Fruit fly (Drosophila melanogaster) whole organism, embryonic: ENCODE results near the gene CG15865.

Experiments
- Abd-B ChIP-seq: fragments of 200-800 bp; sonication (Bioruptor generic); optimal IDR thresholded peaks from 2 replicates; lab custom pipeline; 2018; ENCODE audit warnings: missing biosample characterization, mild to moderate bottlenecking, missing genetic modification characterization, moderate library complexity
- Aef1 ChIP-seq: fragments of 200-800 bp; sonication (Bioruptor generic); IDR thresholded peaks from 3 replicates; pipeline ENCODE4 v1.3.6; 2022; ENCODE audit warnings: missing biosample characterization, missing genetic modification characterization
- Asciz ChIP-seq: fragments of 200-800 bp; sonication (Bioruptor generic); optimal IDR thresholded peaks from 2 replicates; lab custom pipeline; 2017; ENCODE audit warnings: missing biosample characterization, mild to moderate bottlenecking, missing genetic modification characterization, missing genetic modification reagents
- Atf-2 ChIP-seq: fragments of 200-800 bp; sonication (Bioruptor generic); optimal IDR thresholded peaks from 2 replicates; lab custom pipeline; 2016; ENCODE audit warnings: missing biosample characterization, missing genetic modification characterization
- CG10979 ChIP-seq: fragments of 200-800 bp; sonication (Bioruptor generic); optimal IDR thresholded peaks from 2 replicates; lab custom pipeline; 2018; ENCODE audit warnings: missing biosample characterization, mild to moderate bottlenecking, missing genetic modification characterization, moderate library complexity
- CG11247 ChIP-seq: fragments of 200-800 bp; sonication (Bioruptor generic); IDR thresholded peaks from 2 replicates; pipeline ENCODE4 v1.3.6; 2022; ENCODE audit warnings: missing biosample characterization, missing genetic modification characterization
- CG11504 ChIP-seq: fragments of 200-800 bp; sonication (Bioruptor generic); optimal IDR thresholded peaks from 3 replicates; lab custom pipeline; 2019; ENCODE audit warnings: missing biosample characterization, mild to moderate bottlenecking, missing genetic modification characterization, moderate library complexity
- CG12071 ChIP-seq: fragments of 200-800 bp; sonication (Bioruptor generic); optimal IDR thresholded peaks from 3 replicates; lab custom pipeline; 2018; ENCODE audit warnings: missing biosample characterization, mild to moderate bottlenecking, missing genetic modification characterization
- CG14667 ChIP-seq: fragments of 200-800 bp; sonication (Bioruptor generic); IDR thresholded peaks from 2 replicates; pipeline ENCODE4 v1.3.6; 2022; ENCODE audit warnings: missing biosample characterization, missing genetic modification characterization
- CG17612 ChIP-seq: fragments of 200-800 bp; sonication (Bioruptor generic); IDR thresholded peaks from 2 replicates; pipeline ENCODE4 v1.3.6; 2022; ENCODE audit warnings: missing biosample characterization, missing genetic modification characterization
- CG2875 ChIP-seq: fragments of 200-800 bp; sonication (Bioruptor generic); optimal IDR thresholded peaks from 2 replicates; lab custom pipeline; 2017; ENCODE audit warnings: missing biosample characterization, mild to moderate bottlenecking, missing genetic modification characterization, missing genetic modification reagents
- CG31224 ChIP-seq: fragments of 200-800 bp; sonication (Bioruptor generic); IDR thresholded peaks from 2 replicates; pipeline ENCODE4 v1.3.6; 2022; ENCODE audit warnings: missing biosample characterization, missing genetic modification characterization
- CG32532 ChIP-seq: fragments of 200-800 bp; sonication (Bioruptor generic); IDR thresholded peaks from 2 replicates; pipeline ENCODE4 v1.3.6; 2022; ENCODE audit warnings: missing biosample characterization, missing genetic modification characterization
- CG32767 ChIP-seq: fragments of 200-800 bp; sonication (Bioruptor generic); IDR thresholded peaks from 2 replicates; pipeline ENCODE4 v1.3.6; 2022; ENCODE audit warnings: missing biosample characterization, missing genetic modification characterization
- CG34224 ChIP-seq: fragments of 200-800 bp; sonication (Bioruptor generic); IDR thresholded peaks from 3 replicates; pipeline ENCODE4 v1.3.6; 2022; ENCODE audit warnings: missing biosample characterization, missing genetic modification characterization; ENCODE audit not compliant: partially characterized antibody
- CG3838 ChIP-seq: fragments of 200-800 bp; sonication (Bioruptor generic); optimal IDR thresholded peaks from 3 replicates; lab custom pipeline; 2016; ENCODE audit warnings: missing biosample characterization, missing genetic modification characterization
- CG7271 ChIP-seq: fragments of 200-800 bp; sonication (Bioruptor generic); optimal IDR thresholded peaks from 2 replicates; lab custom pipeline; 2018; ENCODE audit warnings: missing biosample characterization, mild to moderate bottlenecking, missing genetic modification characterization, moderate library complexity
- CG7963 ChIP-seq: fragments of 200-800 bp; sonication (Bioruptor generic); IDR thresholded peaks from 3 replicates; pipeline ENCODE4 v1.3.6; 2022; ENCODE audit warnings: missing biosample characterization, missing genetic modification characterization; ENCODE audit not compliant: partially characterized antibody
- CG8281 ChIP-seq: fragments of 200-800 bp; sonication (Bioruptor generic); optimal IDR thresholded peaks from 2 replicates; lab custom pipeline; 2018; ENCODE audit warnings: missing biosample characterization, mild to moderate bottlenecking, missing genetic modification characterization, moderate library complexity
- Camta ChIP-seq: fragments of 200-800 bp; sonication (Bioruptor generic); optimal IDR thresholded peaks from 2 replicates; lab custom pipeline; 2016; ENCODE audit warnings: missing biosample characterization, missing genetic modification characterization
- HLH3B ChIP-seq: fragments of 200-800 bp; sonication (Bioruptor generic); IDR thresholded peaks from 2 replicates; pipeline ENCODE4 v1.3.6; 2022; ENCODE audit warnings: missing biosample characterization, missing genetic modification characterization
- MBD-R2 ChIP-seq: fragments of 200-800 bp; sonication (Bioruptor generic); IDR thresholded peaks from 2 replicates; pipeline ENCODE4 v1.3.6; 2022; ENCODE audit warnings: missing biosample characterization, missing genetic modification characterization
- Opbp ChIP-seq: fragments of 200-800 bp; sonication (Bioruptor generic); IDR thresholded peaks from 3 replicates; pipeline ENCODE4 v1.3.6; 2022; ENCODE audit warnings: missing biosample characterization, missing genetic modification characterization; ENCODE audit not compliant: partially characterized antibody
- Side ChIP-seq: fragments of 200-800 bp; sonication (Bioruptor generic); optimal IDR thresholded peaks from 2 replicates; lab custom pipeline; 2016; ENCODE audit warnings: missing biosample characterization, missing genetic modification characterization
- Six4 ChIP-seq: fragments of 200-800 bp; sonication (Bioruptor generic); optimal IDR thresholded peaks from 2 replicates; lab custom pipeline; 2016; ENCODE audit warnings: missing biosample characterization, missing genetic modification characterization
- Xbp1 ChIP-seq: fragments of 200-800 bp; sonication (Bioruptor generic); optimal IDR thresholded peaks from 3 replicates; lab custom pipeline; 2016; ENCODE audit warnings: missing biosample characterization, mild to moderate bottlenecking, missing genetic modification characterization
- YL-1 ChIP-seq: fragments of 200-800 bp; sonication (Bioruptor generic); optimal IDR thresholded peaks from 3 replicates; lab custom pipeline; 2017; ENCODE audit warnings: missing biosample characterization, mild to moderate bottlenecking, missing genetic modification characterization
- ab ChIP-seq: fragments of 200-800 bp; sonication (Bioruptor generic); optimal IDR thresholded peaks from 2 replicates; lab custom pipeline; 2016; ENCODE audit warnings: missing biosample characterization, missing genetic modification characterization
- ac ChIP-seq: fragments of 200-800 bp; sonication (Bioruptor generic); optimal IDR thresholded peaks from 3 replicates; lab custom pipeline; 2017; ENCODE audit warnings: missing biosample characterization, mild to moderate bottlenecking, missing genetic modification characterization
- az2 ChIP-seq: fragments of 200-800 bp; sonication (Bioruptor generic); optimal IDR thresholded peaks from 3 replicates; lab custom pipeline; 2016; ENCODE audit warnings: missing biosample characterization, missing genetic modification characterization
- chn ChIP-seq: fragments of 200-800 bp; sonication (Bioruptor generic); optimal IDR thresholded peaks from 2 replicates; lab custom pipeline; 2016; ENCODE audit warnings: missing biosample characterization, missing genetic modification characterization
- crol ChIP-seq: fragments of 200-800 bp; sonication (Bioruptor generic); IDR thresholded peaks from 2 replicates; pipeline ENCODE4 v1.3.6; 2022; ENCODE audit warnings: missing biosample characterization, missing genetic modification characterization
- danr ChIP-seq: fragments of 200-800 bp; sonication (Bioruptor generic); IDR thresholded peaks from 2 replicates; pipeline ENCODE4 v1.3.6; 2022; ENCODE audit warnings: missing biosample characterization, missing genetic modification characterization
- dysf ChIP-seq: fragments of 200-800 bp; sonication (Bioruptor generic); IDR thresholded peaks from 3 replicates; pipeline ENCODE4 v1.3.6; 2022; ENCODE audit warnings: missing biosample characterization, missing genetic modification characterization
- fd96Cb ChIP-seq: fragments of 200-800 bp; sonication (Bioruptor generic); optimal IDR thresholded peaks from 2 replicates; lab custom pipeline; 2018; ENCODE audit warnings: missing biosample characterization, mild to moderate bottlenecking, missing genetic modification characterization, moderate library complexity
- gsb ChIP-seq: fragments of 200-800 bp; sonication (Bioruptor generic); IDR thresholded peaks from 2 replicates; pipeline ENCODE4 v1.3.6; 2022; ENCODE audit warnings: missing biosample characterization, missing genetic modification characterization
- h ChIP-seq: fragments of >200 bp; optimal IDR thresholded peaks from 2 replicates; lab custom pipeline; 2017
- ham ChIP-seq: fragments of 200-800 bp; sonication (Bioruptor generic); IDR thresholded peaks from 2 replicates; pipeline ENCODE4 v1.3.6; 2022; ENCODE audit warnings: missing biosample characterization, missing genetic modification characterization
- hb ChIP-seq: fragments of 200-800 bp; sonication (Bioruptor generic); IDR thresholded peaks from 3 replicates; pipeline ENCODE4 v1.3.6; 2022; ENCODE audit warnings: missing biosample characterization, missing genetic modification characterization; ENCODE audit not compliant: partially characterized antibody
- jigr1 ChIP-seq: fragments of 200-800 bp; sonication (Bioruptor generic); IDR thresholded peaks from 3 replicates; pipeline ENCODE4 v1.3.6; 2022; ENCODE audit warnings: missing biosample characterization, missing genetic modification characterization
- jumu ChIP-seq: fragments of 200-800 bp; sonication (Bioruptor generic); optimal IDR thresholded peaks from 3 replicates; lab custom pipeline; 2016; ENCODE audit warnings: missing biosample characterization, missing genetic modification characterization
- ken ChIP-seq: fragments of 200-800 bp; sonication (Bioruptor generic); IDR thresholded peaks from 3 replicates; pipeline ENCODE4 v1.3.6; 2022; ENCODE audit warnings: missing biosample characterization, missing genetic modification characterization
- mirr ChIP-seq: fragments of 200-800 bp; sonication (Bioruptor generic); optimal IDR thresholded peaks from 3 replicates; lab custom pipeline; 2018; ENCODE audit warnings: missing biosample characterization, mild to moderate bottlenecking, missing genetic modification characterization
- nerfin-1 ChIP-seq: fragments of 200-800 bp; sonication (Bioruptor generic); optimal IDR thresholded peaks from 3 replicates; lab custom pipeline; 2019; ENCODE audit warnings: missing biosample characterization, mild to moderate bottlenecking, missing genetic modification characterization, moderate library complexity
- peb ChIP-seq: fragments of 200-800 bp; sonication (Bioruptor generic); IDR thresholded peaks from 2 replicates; pipeline ENCODE4 v1.3.6; 2022; ENCODE audit warnings: missing biosample characterization, missing genetic modification characterization
- phol ChIP-seq: fragments of 200-800 bp; sonication (Bioruptor generic); optimal IDR thresholded peaks from 3 replicates; lab custom pipeline; 2018; ENCODE audit warnings: missing biosample characterization, mild to moderate bottlenecking, missing genetic modification characterization, moderate library complexity
- sens-2 ChIP-seq: fragments of 200-800 bp; sonication (Bioruptor generic); IDR thresholded peaks from 2 replicates; pipeline ENCODE4 v1.3.6; 2022; ENCODE audit warnings: missing biosample characterization, missing genetic modification characterization
- slbo ChIP-seq: fragments of 200-800 bp; sonication (Bioruptor generic); IDR thresholded peaks from 2 replicates; pipeline ENCODE4 v1.3.6; 2022; ENCODE audit warnings: missing biosample characterization, missing genetic modification characterization
- trem ChIP-seq: fragments of 200-800 bp; optimal IDR thresholded peaks from 3 replicates; lab custom pipeline; 2019; ENCODE audit warnings: missing biosample characterization, mild to moderate bottlenecking, missing genetic modification characterization, moderate library complexity
- zfh2 ChIP-seq: fragments of 200-800 bp; sonication (Bioruptor generic); optimal IDR thresholded peaks from 2 replicates; lab custom pipeline; 2016; ENCODE audit warnings: missing biosample characterization, missing genetic modification characterization

The CG15865 gene

DNA sequence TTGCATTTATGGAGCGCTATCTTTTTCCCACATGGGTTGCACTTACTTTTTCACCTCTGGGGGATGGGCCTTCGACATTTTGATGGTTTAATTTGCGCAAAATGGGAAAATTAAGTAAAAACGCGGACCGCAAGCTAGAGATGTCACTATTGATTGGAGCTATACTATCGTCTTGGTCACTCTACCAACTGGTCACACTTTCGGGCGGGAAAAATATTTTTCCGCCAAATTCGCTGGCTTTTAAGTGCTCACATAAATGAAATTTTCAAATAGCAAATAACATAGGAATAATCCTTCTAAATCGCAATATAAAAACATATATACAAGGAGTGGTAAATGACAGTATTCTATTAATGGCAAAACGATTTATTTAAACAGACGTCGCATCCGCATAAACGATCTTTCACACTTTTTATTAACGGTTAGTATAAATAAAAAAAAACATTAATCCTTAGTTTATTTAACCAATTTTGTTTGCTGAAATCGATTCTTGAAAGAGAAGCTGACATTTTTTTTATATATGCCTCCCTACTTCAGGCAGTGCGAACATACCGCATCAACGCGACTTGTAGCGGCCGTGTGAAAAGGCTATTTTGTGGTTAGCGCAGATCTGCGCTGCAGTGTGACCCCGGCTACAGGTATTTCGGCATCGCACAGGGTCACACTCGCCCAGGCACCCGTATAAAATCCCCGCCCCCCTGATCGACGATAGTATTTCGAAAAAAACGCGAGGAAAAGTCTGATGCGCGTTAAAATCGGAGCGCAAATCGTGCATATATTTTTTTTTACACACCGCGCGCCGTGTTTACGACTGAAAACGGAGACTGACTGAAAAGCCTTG, 23.8 kb downstream of the CG15865 start, which contains the start of the genes SNRPG and mthl1 (continued):
- TF ChIP-seq Six4: peak; percentile 33
- TF ChIP-seq Asciz: no peak
- TF ChIP-seq danr (GFP tag; lab: Robert Waterston, UW): peak; percentile 76
- TF ChIP-seq Side (GFP tag; lab: Kevin White, UChicago): peak; percentile 49
- peak; percentile 77; the same call in 1 of the 2 replicates for TF ChIP-seq ham (GFP tag; lab: Robert Waterston, UW)
- peak; percentile 86 for TF ChIP-seq jumu (GFP tag; lab: Kevin White, UChicago)
- peak; percentile 84 for TF ChIP-seq gsb (GFP tag; lab: Robert Waterston, UW)
- peak; percentile 93 for TF ChIP-seq ken
- TF ChIP-seq h (lab: Kevin White, UChicago): no peak
- peak; percentile 94 for TF ChIP-seq CG14667
- TF ChIP-seq nerfin-1: peak; percentile 37
- TF ChIP-seq CG12071 (GFP tag; lab: Kevin White, UChicago): peak; percentile 23
- TF ChIP-seq YL-1 (GFP tag; lab: Kevin White, UChicago): peak; percentile 56
- peak; percentile 14; the same call in 1 of the 3 replicates for TF ChIP-seq CG7963
- no peak for TF ChIP-seq CG2875 (GFP tag; lab: Kevin White, UChicago)
- TF ChIP-seq ab (GFP tag; lab: Kevin White, UChicago): peak; percentile 55
- peak; percentile 77 for TF ChIP-seq sens-2 (GFP tag; lab: Robert Waterston, UW)
- no peak for TF ChIP-seq CG8281
- TF ChIP-seq CG11504 (tag; lab: Kevin White, UChicago): peak; percentile 74
- TF ChIP-seq CG32767 (GFP tag; lab: Robert Waterston, UW): peak; percentile 76; the same call in 1 of the 2 replicates
- peak; percentile 65 for TF ChIP-seq CG34224
- TF ChIP-seq Xbp1 (GFP tag; lab: Kevin White, UChicago): peak; percentile 88
- TF ChIP-seq CG11247: peak; percentile 91
- peak; percentile 90 for TF ChIP-seq chn (GFP tag; lab: Kevin White, UChicago)
- peak; percentile 24 for TF ChIP-seq mirr (GFP tag; lab: Kevin White, UChicago)
- TF ChIP-seq fd96Cb (tag; lab: Kevin White, UChicago): peak; percentile 74
- TF ChIP-seq phol (tag; lab: Kevin White, UChicago): peak; percentile 84
- TF ChIP-seq HLH3B (GFP tag; lab: Robert Waterston, UW): peak; percentile 89
- peak; percentile 68 for TF ChIP-seq peb (GFP tag; lab: Robert Waterston, UW)
- no peak for TF ChIP-seq CG7271 (tag; lab: Kevin White, UChicago)
- TF ChIP-seq crol (GFP tag; lab: Robert Waterston, UW): peak; percentile 75
- no peak for TF ChIP-seq trem (tag; lab: Kevin White, UChicago)
- TF ChIP-seq CG32532 (GFP tag; lab: Robert Waterston, UW): peak; percentile 96
- no peak for TF ChIP-seq ac
- TF ChIP-seq dysf (GFP tag; lab: Robert Waterston, UW): peak; percentile 94
- peak; percentile 85 for TF ChIP-seq CG17612 (GFP tag; lab: Robert Waterston, UW)
- TF ChIP-seq Abd-B: peak; percentile 87
- TF ChIP-seq CG31224 (GFP tag; lab: Robert Waterston, UW): peak; percentile 83
- no peak for TF ChIP-seq Camta
- TF ChIP-seq CG10979: peak; percentile 47
- peak; percentile 97 for TF ChIP-seq slbo
- TF ChIP-seq az2 (GFP tag; lab: Kevin White, UChicago): peak; percentile 80
- peak; percentile 92 for TF ChIP-seq jigr1
- peak; percentile 70 for TF ChIP-seq Opbp
- TF ChIP-seq Atf-2 (GFP tag; lab: Kevin White, UChicago): peak; percentile 77
- TF ChIP-seq zfh2 (GFP tag; lab: Kevin White, UChicago): peak; percentile 88
- TF ChIP-seq CG3838 (GFP tag; lab: Kevin White, UChicago): peak; percentile 32
- TF ChIP-seq hb (GFP tag; lab: Robert Waterston, UW): no peak
- peak; percentile 71 for TF ChIP-seq MBD-R2
- TF ChIP-seq Aef1 (GFP tag; lab: Robert Waterston, UW): peak; percentile 95
